Fruit fly (Drosophila melanogaster): Measurements from ENCODE around the gene CG4998.
A peak's percentile ranks its signal among the peaks of the same experiment; 100 is the strongest.

The CG4998 gene

dm6 chr3L:16347914-16348313 lies 9.1 kb downstream of the CG4998 start, which contains the start of gene mRpS34:
mRpS34 (plus strand) TSS chr3L:16348074.
- TF ChIP-seq Dll (GFP tag; IDR thresholded peaks at IDR 0.05; ENCODE audit: partially characterized antibody) (peak; percentile 53; the same call in 1 of the 4 replicates), pzg (GFP tag; optimal IDR thresholded peaks at IDR 0.05) (peak; percentile 46), eve (GFP tag; optimal IDR thresholded peaks at IDR 0.05) (no peak), trem (tag; optimal IDR thresholded peaks at IDR 0.05) (peak; percentile 63), CG4617 (GFP tag; optimal IDR thresholded peaks at IDR 0.05; ENCODE audit: borderline replicate concordance) (peak; percentile 52), CG13894 (tag; optimal IDR thresholded peaks at IDR 0.05) (no peak), Hr39 (optimal IDR thresholded peaks at IDR 0.05) (no peak), CG9609 (GFP tag; optimal IDR thresholded peaks at IDR 0.05) (no peak), MBD-R2 (GFP tag; IDR thresholded peaks at IDR 0.05) (peak; percentile 74), crp (GFP tag; optimal IDR thresholded peaks at IDR 0.05) (peak; percentile 31 to 87), chinmo (GFP tag; IDR thresholded peaks at IDR 0.05; ENCODE audit: partially characterized antibody) (0 out of 4 replicates have a peak, but pooled peaks have one; percentile 27), CG4404 (GFP tag; IDR thresholded peaks at IDR 0.05) (no peak), stwl (tag; optimal IDR thresholded peaks at IDR 0.05) (peak; percentile 55), Myb (GFP tag; optimal IDR thresholded peaks at IDR 0.05) (peak; percentile 89), CG2129 (GFP tag; IDR thresholded peaks at IDR 0.05; ENCODE audit: partially characterized antibody) (no peak), E2f2 (GFP tag; IDR thresholded peaks at IDR 0.05) (peak; percentile 66), bbx (GFP tag; IDR thresholded peaks at IDR 0.05; ENCODE audit: partially characterized antibody) (peak; percentile 19; the same call in 1 of the 2 replicates), CG15479 (GFP tag; optimal IDR thresholded peaks at IDR 0.05) (no peak), fd96Cb (tag; optimal IDR thresholded peaks at IDR 0.05) (no peak), CG13287 (GFP tag; IDR thresholded peaks at IDR 0.05; ENCODE audit: partially characterized antibody) (peak; percentile 36), Med (GFP tag) (peak; percentile 39), YL-1 (GFP tag; optimal IDR thresholded peaks at IDR 0.05) (peak; percentile 51), toy (GFP tag; IDR thresholded peaks at IDR 0.05) (no peak), Pdp1 (GFP tag; optimal IDR thresholded peaks at IDR 0.05) (peak in 1 of 2 experiments; percentile 85), CG8089 (GFP tag; optimal IDR thresholded peaks at IDR 0.05) (no peak), MESR4 (GFP tag; optimal IDR thresholded peaks at IDR 0.05) (peak; percentile 81), Jarid2 (GFP tag; optimal IDR thresholded peaks at IDR 0.05) (no peak), CG6791 (GFP tag; IDR thresholded peaks at IDR 0.05; ENCODE audit: partially characterized antibody) (peak; percentile 23; the same call in 1 of the 3 replicates), Dip3 (GFP tag; optimal IDR thresholded peaks at IDR 0.05) (no peak), unpg (GFP tag; optimal IDR thresholded peaks at IDR 0.05) (no peak), CG17328 (GFP tag; IDR thresholded peaks at IDR 0.05) (no peak), sug (tag; optimal IDR thresholded peaks at IDR 0.05) (no peak), twi (tag; optimal IDR thresholded peaks at IDR 0.05) (no peak), CG18262 (tag; optimal IDR thresholded peaks at IDR 0.05) (no peak), Dp (GFP tag; optimal IDR thresholded peaks at IDR 0.05) (peak; percentile 66), Fer1 (GFP tag; optimal IDR thresholded peaks at IDR 0.05) (no peak), dimm (GFP tag; IDR thresholded peaks at IDR 0.05) (no peak), CG14860 (GFP tag; IDR thresholded peaks at IDR 0.05; ENCODE audit: partially characterized antibody) (no peak), CG9215 (GFP tag; IDR thresholded peaks at IDR 0.05) (peak; percentile 90), CG10431 (GFP tag; optimal IDR thresholded peaks at IDR 0.05) (no peak), fru (optimal IDR thresholded peaks at IDR 0.05) (no peak), CG4820 (GFP tag; optimal IDR thresholded peaks at IDR 0.05) (no peak), Atf6 (GFP tag; IDR thresholded peaks at IDR 0.05) (no peak), CG8478 (optimal IDR thresholded peaks at IDR 0.05) (no peak), CG31388 (GFP tag; optimal IDR thresholded peaks at IDR 0.05) (no peak), salm (tag; optimal IDR thresholded peaks at IDR 0.05) (no peak)
